Fruit fly (Drosophila melanogaster) Kc167 (cell line): ENCODE measurements around the gene gry.

Source experiments
- Myc ChIP-seq: fragments of >200 bp; optimal IDR thresholded peaks from 2 replicates; lab custom pipeline; 2017; ENCODE audit warnings: missing external identifiers
- Sin3A ChIP-seq: fragments of >200 bp; optimal IDR thresholded peaks from 2 replicates; lab custom pipeline; 2018; ENCODE audit warnings: missing external identifiers
- h ChIP-seq: fragments of >200 bp; optimal IDR thresholded peaks from 3 replicates; lab custom pipeline; 2018; ENCODE audit warnings: missing external identifiers
- insv ChIP-seq: fragments of >200 bp; optimal IDR thresholded peaks from 3 replicates; lab custom pipeline; 2018; ENCODE audit warnings: missing external identifiers
- psq ChIP-seq: fragments of >200 bp; optimal IDR thresholded peaks from 2 replicates; lab custom pipeline; 2017; ENCODE audit warnings: missing external identifiers
- ttk ChIP-seq: sonication (Bioruptor generic); optimal IDR thresholded peaks from 2 replicates; lab custom pipeline; 2017; ENCODE audit warnings: missing external identifiers

gry gene

DNA sequence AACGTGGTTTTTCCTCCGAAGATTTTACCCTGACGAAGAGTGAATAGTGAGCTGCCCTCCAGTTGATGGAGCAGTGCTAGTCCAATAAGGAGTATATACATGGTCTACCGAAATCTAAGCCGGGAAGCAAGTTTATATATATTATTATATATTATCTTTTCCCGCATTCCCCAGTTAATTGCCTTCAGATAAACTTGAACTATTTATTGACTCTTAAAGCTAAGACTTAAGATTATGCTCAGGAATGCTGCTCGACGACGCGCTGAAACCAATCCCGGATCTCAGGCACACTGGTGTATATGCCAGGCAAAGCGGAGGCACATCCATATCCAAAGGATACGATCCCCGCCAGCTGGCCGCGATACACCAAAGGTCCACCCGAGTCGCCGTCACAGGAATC, 6.5 kb downstream of the gry start, which contains the start of gene CG32277:
CG32277 (minus strand) TSS at position 101 of the 400 bp plus-strand sequence.
- no peak for TF ChIP-seq Sin3A (lab: Kevin White, UChicago)
- no peak for TF ChIP-seq ttk (lab: Kevin White, UChicago)
- TF ChIP-seq insv (lab: Kevin White, UChicago): no peak
- no peak for TF ChIP-seq psq (lab: Kevin White, UChicago)
- TF ChIP-seq Myc (lab: Kevin White, UChicago): no peak
- TF ChIP-seq h: no peak

DNA sequence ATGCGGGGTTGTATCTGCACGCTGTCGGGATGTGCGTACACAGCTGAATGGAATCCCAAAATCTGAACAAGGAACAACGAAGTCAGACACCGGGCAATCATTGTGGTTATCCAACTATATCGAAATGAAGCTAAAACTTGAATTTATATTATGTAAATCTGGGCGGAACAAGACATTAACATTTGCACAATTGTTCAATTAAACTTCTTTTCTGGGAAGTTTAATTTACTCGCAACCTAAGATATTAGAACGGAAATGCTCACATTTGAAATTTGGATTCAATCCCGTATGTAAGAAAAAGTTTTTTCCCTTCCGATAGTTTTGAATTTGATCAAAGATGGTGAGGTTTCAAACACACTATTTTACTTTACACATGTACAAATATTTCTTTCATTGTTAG, 7.4 kb downstream of the gry start, which contains the start of gene CG33160:
CG33160 (minus strand) TSS at position 101 of the 400 bp plus-strand sequence.
- TF ChIP-seq Sin3A (lab: Kevin White, UChicago): no peak
- no peak for TF ChIP-seq insv (lab: Kevin White, UChicago)
- no peak for TF ChIP-seq Myc (lab: Kevin White, UChicago)
- no peak for TF ChIP-seq ttk (lab: Kevin White, UChicago)
- TF ChIP-seq h: no peak
- TF ChIP-seq psq (lab: Kevin White, UChicago): no peak

DNA sequence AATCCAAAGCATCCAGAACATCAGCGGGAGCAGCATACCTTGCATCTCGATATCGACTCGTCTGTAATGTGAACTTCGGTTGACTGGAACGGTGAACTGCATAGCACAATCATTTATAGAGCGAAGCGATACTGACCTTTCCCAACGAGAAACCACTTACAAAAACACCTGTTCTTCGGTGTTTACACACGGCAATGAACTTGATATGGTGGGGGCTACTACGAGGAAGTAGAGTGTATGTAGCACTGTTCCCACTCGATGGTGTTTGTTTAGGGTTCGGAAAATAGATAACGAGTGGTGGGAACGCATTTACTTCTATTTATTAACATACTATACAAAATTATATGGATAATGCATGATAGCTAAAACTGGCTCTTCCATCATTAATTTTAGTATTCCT, 10.0 kb downstream of the gry start, which contains the start of the genes CG32269 and CG32270:
CG32269 (minus strand) TSS at position 91 of the 400 bp plus-strand sequence.
CG32270 (minus strand) TSS at position 91 of the 400 bp plus-strand sequence.
- TF ChIP-seq h (no peak), psq (lab: Kevin White, UChicago) (no peak), insv (lab: Kevin White, UChicago) (no peak), Sin3A (lab: Kevin White, UChicago) (no peak), Myc (lab: Kevin White, UChicago) (no peak), ttk (lab: Kevin White, UChicago) (no peak)

DNA sequence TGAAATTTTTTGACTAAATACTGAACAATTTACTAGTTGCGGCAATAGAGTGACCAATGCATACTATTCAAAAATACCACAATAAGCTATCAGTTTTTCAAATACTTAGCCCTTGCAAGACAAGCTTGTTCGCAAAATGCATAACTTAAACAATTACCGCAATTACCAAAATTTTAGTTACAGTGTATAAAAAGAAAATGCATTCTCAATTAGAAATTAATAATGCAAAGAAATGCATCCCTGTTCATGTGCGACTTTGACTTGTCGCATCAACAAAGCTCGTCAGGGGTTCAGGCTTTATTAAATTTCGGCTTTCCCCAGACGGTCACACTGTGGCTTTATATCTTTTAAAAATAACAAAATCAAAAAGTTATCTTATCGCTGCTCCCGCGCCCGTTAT, 20.0 kb downstream of the gry start, which contains the start of the genes hob and nSMase:
hob (minus strand) TSS at position 62 of the 400 bp plus-strand sequence.
nSMase (plus strand) TSS at position 298 of the 400 bp plus-strand sequence.
- TF ChIP-seq ttk (lab: Kevin White, UChicago) (no peak), Sin3A (lab: Kevin White, UChicago) (no peak), Myc (lab: Kevin White, UChicago) (no peak)

DNA sequence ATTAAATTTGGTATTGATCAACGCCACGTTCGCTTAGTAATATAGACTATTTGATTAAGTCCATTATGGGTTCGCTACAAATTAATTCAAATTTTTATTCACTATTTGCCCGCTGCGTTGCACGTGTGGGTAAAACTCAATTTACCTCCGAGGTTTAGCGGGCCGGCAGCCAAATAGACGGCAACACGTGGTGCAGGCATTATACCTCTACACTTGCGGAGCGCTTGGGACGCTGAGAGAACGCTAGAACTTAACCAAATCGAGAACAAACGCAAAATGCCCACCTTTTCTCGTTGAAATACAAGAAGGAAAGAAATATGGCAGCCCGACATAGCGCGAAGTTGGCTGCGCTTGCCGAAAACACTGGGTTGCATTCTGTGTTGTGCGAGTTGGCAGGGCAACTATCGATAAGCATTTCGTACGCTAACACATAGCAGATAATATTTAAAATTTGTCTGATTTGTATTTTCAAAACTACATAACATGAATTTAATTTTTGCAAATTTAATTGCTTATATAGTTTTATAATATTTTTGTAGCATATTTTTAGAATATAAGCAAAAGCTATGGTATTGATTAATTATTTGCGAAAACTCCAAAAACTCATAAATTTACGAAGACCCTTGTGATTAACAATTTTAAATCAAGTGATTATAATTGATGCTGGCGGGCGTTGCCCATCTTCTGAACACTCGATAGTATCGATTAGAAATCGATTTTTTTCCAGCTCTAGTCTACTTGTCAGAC, 23.9 kb downstream of the gry start, which contains the start of the genes RpL28 and eIF1:
RpL28 (minus strand) TSS at position 318 of the 747 bp plus-strand sequence.
eIF1 (plus strand) TSS at position 699 of the 747 bp plus-strand sequence.
- TF ChIP-seq psq (lab: Kevin White, UChicago) (no peak), h (no peak), Sin3A (lab: Kevin White, UChicago) (no peak), Myc (lab: Kevin White, UChicago) (no peak), insv (lab: Kevin White, UChicago) (no peak), ttk (lab: Kevin White, UChicago) (no peak)

DNA sequence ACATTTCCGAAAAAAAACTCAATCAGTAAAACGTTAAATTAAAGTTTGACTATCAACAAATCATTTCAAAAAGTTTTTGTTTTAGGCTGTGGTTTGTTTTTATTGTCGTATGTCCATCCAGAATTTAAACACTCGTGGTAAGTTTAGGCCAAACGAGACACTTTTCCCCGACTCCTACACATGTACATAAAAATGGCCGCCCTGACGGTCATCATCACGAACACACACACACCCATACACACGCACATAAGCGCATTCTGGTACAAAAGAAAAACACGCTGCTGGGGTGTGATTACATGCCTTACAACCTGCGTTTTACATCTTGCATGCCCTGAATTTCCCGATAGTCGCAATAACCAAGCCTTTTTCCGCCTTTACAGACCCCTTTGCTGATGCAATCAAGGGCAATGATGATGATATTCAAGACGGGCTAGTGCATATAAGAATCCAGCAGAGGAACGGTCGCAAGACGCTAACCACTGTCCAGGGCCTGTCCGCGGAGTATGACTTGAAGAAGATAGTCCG, 24.6 kb downstream of the gry start:
- TF ChIP-seq insv (lab: Kevin White, UChicago) (no peak), Myc (lab: Kevin White, UChicago) (no peak), h (no peak), psq (lab: Kevin White, UChicago) (no peak), ttk (lab: Kevin White, UChicago) (no peak), Sin3A (lab: Kevin White, UChicago) (no peak)

DNA sequence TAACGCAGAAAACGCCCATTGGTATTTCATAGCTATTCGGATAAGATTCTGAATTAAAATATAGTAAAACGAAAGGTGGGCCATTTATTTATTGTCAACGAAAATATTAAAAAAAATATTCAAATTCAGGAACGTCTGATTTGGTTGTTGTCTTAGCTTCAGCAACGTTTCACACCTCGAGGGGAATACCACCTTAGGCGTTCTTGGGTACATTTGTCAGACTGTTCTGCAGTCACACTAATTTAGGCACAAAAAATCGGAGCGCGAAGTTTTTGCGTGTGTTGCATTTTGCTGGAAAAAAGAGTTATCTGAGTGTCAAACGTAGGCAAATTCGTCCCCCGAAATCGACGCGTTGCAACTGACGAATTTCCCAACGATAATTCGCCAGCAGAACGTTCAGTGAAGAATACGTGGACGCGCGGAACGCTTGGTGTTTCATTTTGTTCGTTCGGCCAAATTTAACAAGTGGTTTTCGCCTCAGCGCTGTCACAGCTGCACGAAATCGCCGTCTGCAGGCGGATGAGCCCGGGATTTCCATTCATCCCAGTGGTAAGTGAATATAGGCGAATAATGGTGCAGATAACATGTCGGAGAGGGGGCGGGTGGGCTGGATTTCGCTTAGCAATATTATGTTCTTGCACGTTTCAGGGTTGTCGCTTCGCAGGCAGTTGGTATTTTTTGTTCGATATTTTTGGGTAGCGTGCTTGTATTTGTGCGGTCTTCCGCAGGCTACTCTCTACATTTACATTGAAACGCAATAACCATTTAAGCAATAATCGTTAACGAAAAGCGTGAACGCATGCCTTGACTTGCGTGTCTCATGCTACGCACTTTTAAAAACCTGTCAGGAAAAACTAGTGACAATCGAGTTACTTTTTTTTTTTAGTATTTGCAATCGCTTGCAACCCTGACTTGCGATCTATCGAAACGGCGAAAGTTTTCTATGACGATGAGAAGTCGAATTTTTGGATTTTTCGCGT, 26.1 kb downstream of the gry start, which contains the start of gene Larp4B:
Larp4B (plus strand) TSS at position 99 of the 980 bp plus-strand sequence.
- no peak for TF ChIP-seq ttk (lab: Kevin White, UChicago)

DNA sequence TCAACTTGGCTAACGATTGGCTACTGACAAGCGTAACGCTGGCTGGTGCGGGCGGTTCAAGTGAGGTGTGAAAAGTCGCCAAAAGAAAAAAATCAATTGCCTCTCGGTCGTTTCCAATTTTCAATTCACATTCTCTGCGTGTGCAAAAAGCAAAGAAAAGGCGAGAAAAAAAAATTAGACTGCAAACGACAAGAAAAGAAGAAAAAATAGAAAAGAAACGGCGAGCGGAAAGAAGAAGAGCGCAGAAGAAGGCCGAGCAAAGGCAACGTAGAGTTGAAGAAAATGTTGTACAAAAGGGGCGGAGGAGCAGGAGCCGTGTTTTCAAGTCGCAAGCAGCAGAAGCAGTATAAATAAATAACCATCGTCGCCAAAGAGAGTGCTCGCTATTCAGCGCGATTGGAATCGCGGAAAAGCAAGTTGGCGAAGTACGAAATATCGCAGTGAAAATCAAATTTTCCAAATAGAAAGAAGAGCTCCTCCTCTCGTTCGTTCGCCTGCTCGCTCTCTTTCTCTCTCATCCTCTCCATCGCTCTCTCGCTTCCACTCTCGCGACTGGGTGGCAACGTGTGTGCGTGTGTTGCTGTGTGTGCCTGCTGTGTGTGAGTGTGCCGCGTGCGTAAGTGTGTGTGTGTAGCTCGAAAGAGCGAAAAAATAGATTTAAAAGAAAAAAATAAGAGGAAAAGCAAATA, 27.0 kb downstream of the gry start:
- TF ChIP-seq ttk (lab: Kevin White, UChicago) (no peak), insv (lab: Kevin White, UChicago) (no peak), Myc (lab: Kevin White, UChicago) (no peak), psq (lab: Kevin White, UChicago) (no peak), h (no peak), Sin3A (lab: Kevin White, UChicago) (no peak)

DNA sequence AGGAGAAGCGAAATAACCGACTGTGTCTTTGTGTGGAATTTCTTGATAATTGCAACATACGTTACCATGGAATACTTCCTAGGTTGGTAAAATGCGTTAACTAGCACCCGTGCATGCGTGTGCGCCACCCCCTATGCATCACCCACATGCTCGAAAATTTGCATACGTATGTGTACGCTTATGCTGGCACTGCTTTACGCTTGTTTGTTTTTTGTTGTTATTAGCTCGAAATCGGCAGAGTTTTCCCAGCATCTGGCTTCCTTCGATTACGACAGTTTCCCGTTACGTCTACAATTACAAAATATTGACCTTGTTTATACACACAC, 27.5 kb downstream of the gry start:
- TF ChIP-seq psq (lab: Kevin White, UChicago): no peak
- TF ChIP-seq Myc (lab: Kevin White, UChicago): no peak
- no peak for TF ChIP-seq h
- no peak for TF ChIP-seq insv (lab: Kevin White, UChicago)
- no peak for TF ChIP-seq Sin3A (lab: Kevin White, UChicago)
- TF ChIP-seq ttk (lab: Kevin White, UChicago): no peak

DNA sequence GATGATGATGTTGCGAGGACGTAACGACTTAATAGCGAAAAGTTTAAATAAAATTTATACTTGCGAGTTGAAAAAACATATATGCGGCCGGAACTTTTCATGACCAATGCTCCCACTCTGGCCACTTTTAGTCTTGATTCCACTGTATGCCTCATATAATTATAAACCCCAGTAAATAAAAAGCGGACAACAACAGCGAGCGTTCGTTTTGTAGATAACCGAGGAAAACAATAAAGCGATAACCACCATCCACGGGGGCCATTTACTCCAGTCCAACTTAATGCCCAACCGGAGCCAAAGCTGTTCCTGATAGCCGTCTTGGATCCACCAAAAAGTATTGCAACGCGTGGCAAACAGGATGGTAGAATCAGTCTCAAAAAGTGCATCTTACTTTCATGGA, 37.4 kb downstream of the gry start:
- TF ChIP-seq insv (lab: Kevin White, UChicago): no peak
- no peak for TF ChIP-seq psq (lab: Kevin White, UChicago)
- no peak for TF ChIP-seq Myc (lab: Kevin White, UChicago)
- TF ChIP-seq ttk (lab: Kevin White, UChicago): no peak
- no peak for TF ChIP-seq h
- TF ChIP-seq Sin3A (lab: Kevin White, UChicago): no peak
